Worm (Caenorhabditis elegans) whole organism, L1 larva: ENCODE measurements around the gene fbxb-64.

Source experiments
- F16B12.6 ChIP-seq: fragments of 150-350 bp; optimal IDR thresholded peaks from 2 replicates; lab custom pipeline; 2014; ENCODE audit warnings: missing biosample characterization, missing genetic modification characterization
- Y116A8C.19 ChIP-seq: sonication (generic microtip); optimal IDR thresholded peaks from 2 replicates; lab custom pipeline; 2016; ENCODE audit warnings: missing compliant biosample characterization, missing genetic modification characterization, borderline replicate concordance
- aha-1 ChIP-seq: fragments of 150-350 bp; optimal IDR thresholded peaks from 2 replicates; lab custom pipeline; 2014; ENCODE audit warnings: missing biosample characterization, missing genetic modification characterization
- aly-2 ChIP-seq: fragments of 150-350 bp; optimal IDR thresholded peaks from 2 replicates; lab custom pipeline; 2014; ENCODE audit warnings: missing biosample characterization, missing genetic modification characterization
- ceh-63 ChIP-seq: fragments of 200-800 bp; sonication (Bioruptor generic); optimal IDR thresholded peaks from 2 replicates; lab custom pipeline; 2018; ENCODE audit warnings: mild to moderate bottlenecking, missing genetic modification characterization, missing compliant biosample characterization
- ceh-82 ChIP-seq, 3 experiments: fragments of 150-350 bp in 1 of 3; sonication (generic microtip) in 2 of 3; optimal IDR thresholded peaks; 2 replicates each; lab custom pipeline; 2014 to 2017; ENCODE audit warnings: missing biosample characterization in 3 of 3, missing genetic modification characterization in 3 of 3
- ceh-88 ChIP-seq: fragments of 200-800 bp; sonication (Bioruptor generic); IDR thresholded peaks from 2 replicates; pipeline ENCODE4 v1.3.6; 2022; ENCODE audit warnings: missing genetic modification characterization, missing compliant biosample characterization
- ces-1 ChIP-seq: fragments of 150-350 bp; optimal IDR thresholded peaks from 2 replicates; lab custom pipeline; 2014; ENCODE audit warnings: missing biosample characterization, missing genetic modification reagents, missing genetic modification characterization
- dsc-1 ChIP-seq: sonication (generic microtip); optimal IDR thresholded peaks from 2 replicates; lab custom pipeline; 2016; ENCODE audit warnings: mild to moderate bottlenecking, missing genetic modification characterization, missing compliant biosample characterization
- efl-3 ChIP-seq: fragments of 200-800 bp; sonication (Bioruptor generic); optimal IDR thresholded peaks from 2 replicates; lab custom pipeline; 2018; ENCODE audit warnings: mild to moderate bottlenecking, missing genetic modification characterization, missing compliant biosample characterization
- egl-13 ChIP-seq: sonication (generic microtip); optimal IDR thresholded peaks from 2 replicates; lab custom pipeline; 2016; ENCODE audit warnings: missing genotype, missing genetic modification reagents, missing genetic modification characterization, missing compliant biosample characterization
- elt-2 ChIP-seq: sonication (generic microtip); optimal IDR thresholded peaks from 2 replicates; lab custom pipeline; 2016; ENCODE audit warnings: missing genetic modification characterization, mild to moderate bottlenecking, inconsistent platforms, missing compliant biosample characterization, missing genetic modification reagents
- fkh-10 ChIP-seq: sonication (generic microtip); optimal IDR thresholded peaks from 2 replicates; lab custom pipeline; 2017; ENCODE audit warnings: missing biosample characterization, missing genetic modification reagents, missing genetic modification characterization
- hlh-4 ChIP-seq: sonication (generic microtip); optimal IDR thresholded peaks from 2 replicates; lab custom pipeline; 2016; ENCODE audit warnings: mild to moderate bottlenecking, missing genetic modification characterization, missing compliant biosample characterization
- irx-1 ChIP-seq: sonication (generic microtip); optimal IDR thresholded peaks from 2 replicates; lab custom pipeline; 2016; ENCODE audit warnings: missing genetic modification characterization, missing compliant biosample characterization
- lin-13 ChIP-seq: fragments of 150-350 bp; optimal IDR thresholded peaks from 2 replicates; lab custom pipeline; 2014; ENCODE audit warnings: missing biosample characterization, missing genetic modification reagents, missing genetic modification characterization
- lin-35 ChIP-seq, 2 experiments: fragments of 150-350 bp; optimal IDR thresholded peaks; 2 replicates each; lab custom pipeline; 2014; ENCODE audit warnings: missing biosample characterization in 2 of 2, missing genetic modification characterization in 2 of 2, missing genetic modification reagents in 2 of 2
- lin-39 ChIP-seq: fragments of 150-350 bp; optimal IDR thresholded peaks from 2 replicates; lab custom pipeline; 2014; ENCODE audit warnings: missing biosample characterization, missing genetic modification reagents, missing genetic modification characterization
- lsy-2 ChIP-seq, 2 experiments: fragments of 150-350 bp; optimal IDR thresholded peaks; 2 replicates each; lab custom pipeline; 2014; ENCODE audit warnings: missing biosample characterization in 2 of 2, missing genetic modification characterization in 2 of 2
- mab-9 ChIP-seq: fragments of 200-800 bp; sonication (Bioruptor generic); IDR thresholded peaks from 2 replicates; pipeline ENCODE4 v1.3.6; 2022; ENCODE audit warnings: missing genetic modification reagents, missing genetic modification characterization, missing compliant biosample characterization
- nhr-11 ChIP-seq: fragments of 150-350 bp; optimal IDR thresholded peaks from 2 replicates; lab custom pipeline; 2014; ENCODE audit warnings: missing biosample characterization, missing genetic modification characterization
- nhr-19 ChIP-seq: fragments of 200-800 bp; sonication (Bioruptor generic); conservative IDR thresholded peaks from 2 replicates; pipeline ENCODE4 v1.3.6; 2022; ENCODE audit warnings: missing genetic modification characterization, missing compliant biosample characterization
- nhr-20 ChIP-seq: sonication (generic microtip); optimal IDR thresholded peaks from 2 replicates; lab custom pipeline; 2016; ENCODE audit warnings: mild to moderate bottlenecking, missing genetic modification characterization, missing compliant biosample characterization
- nhr-28 ChIP-seq: fragments of 150-350 bp; optimal IDR thresholded peaks from 2 replicates; lab custom pipeline; 2014; ENCODE audit warnings: missing biosample characterization, missing genetic modification characterization
- nhr-77 ChIP-seq: fragments of 150-350 bp; optimal IDR thresholded peaks from 2 replicates; lab custom pipeline; 2014; ENCODE audit warnings: missing biosample characterization, missing genetic modification characterization
- nhr-90 ChIP-seq: sonication (generic microtip); optimal IDR thresholded peaks from 2 replicates; lab custom pipeline; 2016; ENCODE audit warnings: mild to moderate bottlenecking, missing genetic modification characterization, missing compliant biosample characterization; ENCODE audit not compliant: poor library complexity
- pag-3 ChIP-seq: sonication (generic microtip); optimal IDR thresholded peaks from 2 replicates; lab custom pipeline; 2017; ENCODE audit warnings: missing genetic modification characterization, mild to moderate bottlenecking, missing compliant biosample characterization, antibody characterized with exemption, borderline replicate concordance; ENCODE audit not compliant: insufficient read depth
- rnt-1 ChIP-seq: sonication (generic microtip); optimal IDR thresholded peaks from 2 replicates; lab custom pipeline; 2016; ENCODE audit warnings: mild to moderate bottlenecking, missing genetic modification characterization, moderate library complexity, missing compliant biosample characterization
- snpc-4 ChIP-seq: fragments of 150-350 bp; optimal IDR thresholded peaks from 2 replicates; lab custom pipeline; 2014; ENCODE audit warnings: missing biosample characterization, missing genetic modification characterization
- sox-4 ChIP-seq: sonication (generic microtip); optimal IDR thresholded peaks from 2 replicates; lab custom pipeline; 2016; ENCODE audit warnings: missing genetic modification characterization, missing compliant biosample characterization
- sptf-1 ChIP-seq: fragments of 150-350 bp; optimal IDR thresholded peaks from 2 replicates; lab custom pipeline; 2014; ENCODE audit warnings: missing biosample characterization, missing genetic modification characterization
- swsn-7 ChIP-seq: sonication (generic microtip); optimal IDR thresholded peaks from 2 replicates; lab custom pipeline; 2016; ENCODE audit warnings: missing genetic modification characterization, missing compliant biosample characterization
- unc-130 ChIP-seq: fragments of 150-350 bp; optimal IDR thresholded peaks from 2 replicates; lab custom pipeline; 2017; ENCODE audit warnings: missing biosample characterization, missing genetic modification characterization, inconsistent platforms
- unc-30 ChIP-seq: sonication (generic microtip); optimal IDR thresholded peaks from 2 replicates; lab custom pipeline; 2017; ENCODE audit warnings: missing biosample characterization, missing genetic modification characterization
- vab-15 ChIP-seq: sonication (generic microtip); optimal IDR thresholded peaks from 2 replicates; lab custom pipeline; 2017; ENCODE audit warnings: missing genotype, mild to moderate bottlenecking, missing genetic modification characterization, missing compliant biosample characterization
- xbp-1 ChIP-seq: sonication (generic microtip); optimal IDR thresholded peaks from 2 replicates; lab custom pipeline; 2016; ENCODE audit warnings: missing genetic modification characterization, missing compliant biosample characterization
- ztf-11 ChIP-seq, 2 experiments: sonication (generic microtip); optimal IDR thresholded peaks; 2 replicates each; lab custom pipeline; 2016 to 2017; ENCODE audit warnings: missing genetic modification characterization in 2 of 2, missing biosample characterization in 1 of 2, missing compliant biosample characterization in 1 of 2

The fbxb-64 gene

DNA sequence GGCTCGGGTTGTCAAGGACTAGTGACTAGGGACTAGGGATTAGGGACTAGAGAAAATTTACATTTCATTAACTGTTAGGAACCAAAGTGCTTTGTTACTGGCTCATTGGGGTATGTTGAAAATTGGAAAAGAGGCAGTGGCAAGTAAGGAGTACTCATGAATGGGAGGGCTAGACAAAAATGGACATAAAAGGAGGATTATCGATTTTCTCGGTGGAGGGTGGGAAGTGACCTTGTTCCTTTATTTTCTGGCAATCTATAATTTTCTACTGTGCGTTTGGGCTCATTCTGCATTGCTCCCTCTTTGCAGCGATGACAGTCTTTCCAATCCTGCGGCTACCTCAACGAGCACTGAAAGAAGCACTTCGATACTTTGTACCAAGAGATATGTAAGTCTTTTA is 15.6 kb upstream of the fbxb-64 start, which contains the start of gene fbxb-60:
fbxb-60 (plus strand) TSS at position 301 of the 400 bp plus-strand sequence.
- TF ChIP-seq egl-13 (no peak), aly-2 (tag; lab: Kevin White, UChicago) (no peak), pag-3 (tag; lab: Kevin White, UChicago) (no peak), swsn-7 (no peak), elt-2 (tag; lab: Kevin White, UChicago) (no peak), lsy-2 (tag; optimal IDR thresholded peaks at IDR 0.05; lab: Kevin White, UChicago) (no peak), unc-30 (tag; lab: Kevin White, UChicago) (no peak), ceh-88 (no peak), ceh-63 (no peak), irx-1 (no peak), ceh-82 (tag; optimal IDR thresholded peaks at IDR 0.05; lab: Kevin White, UChicago) (no peak), Y116A8C.19 (no peak), nhr-77 (tag; lab: Kevin White, UChicago) (no peak), lin-35 (GFP tag; optimal IDR thresholded peaks at IDR 0.05; lab: Kevin White, UChicago) (no peak)

ce11 chrV:19299262-19299661 is 13.8 kb upstream of the fbxb-64 start, which contains the start of gene F55C9.14:
Gene F55C9.14 (plus strand): TSS chrV:19299562.
- no peak for TF ChIP-seq lin-39 (tag; lab: Kevin White, UChicago)
- TF ChIP-seq F16B12.6: no peak
- TF ChIP-seq snpc-4 (tag; lab: Kevin White, UChicago): no peak
- no peak for TF ChIP-seq nhr-28 (tag; lab: Kevin White, UChicago)
- TF ChIP-seq dsc-1 (tag; lab: Kevin White, UChicago): no peak
- TF ChIP-seq nhr-20: no peak
- TF ChIP-seq aha-1 (tag; lab: Kevin White, UChicago): no peak
- no peak for TF ChIP-seq sox-4 (tag; lab: Kevin White, UChicago)
- TF ChIP-seq unc-30 (tag; lab: Kevin White, UChicago): no peak
- no peak for TF ChIP-seq ces-1
- no peak for TF ChIP-seq lin-13 (GFP tag; lab: Kevin White, UChicago)
- no peak for TF ChIP-seq vab-15 (tag; lab: Kevin White, UChicago)
- no peak for TF ChIP-seq sptf-1 (tag; lab: Kevin White, UChicago)
- TF ChIP-seq mab-9 (GFP tag; lab: Robert Waterston, UW): no peak
- no peak for TF ChIP-seq hlh-4
- TF ChIP-seq fkh-10 (GFP tag; lab: Kevin White, UChicago): no peak
- no peak for TF ChIP-seq xbp-1 (tag; lab: Kevin White, UChicago)
- TF ChIP-seq nhr-77 (tag; lab: Kevin White, UChicago): no peak

ce11 chrV:19301934-19302333 is 11.1 kb upstream of the fbxb-64 start, which contains the start of gene fbxb-62:
Gene fbxb-62 (minus strand): TSS chrV:19302034.
- TF ChIP-seq rnt-1 (tag; lab: Kevin White, UChicago) (no peak), nhr-11 (tag; lab: Kevin White, UChicago) (no peak), nhr-19 (GFP tag; lab: Robert Waterston, UW) (0 out of 2 replicates have a peak, but pooled peaks have one; percentile 3), ztf-11 (tag; optimal IDR thresholded peaks at IDR 0.05; lab: Kevin White, UChicago) (no peak), nhr-90 (no peak), xbp-1 (tag; lab: Kevin White, UChicago) (no peak), unc-130 (tag; lab: Kevin White, UChicago) (no peak)

ce11 chrV:19303589-19304174 is 9.4 kb upstream of the fbxb-64 start, which contains the start of the genes fbxb-63 and fbxb-61:
Gene fbxb-63 (minus strand): TSS chrV:19303730.
Gene fbxb-61 (plus strand): TSS chrV:19304124.
- no peak for TF ChIP-seq efl-3 (GFP tag; lab: Kevin White, UChicago)
